Worm (Caenorhabditis elegans) whole organism, late embryonic: Measurements from ENCODE around the gene srh-290.

Experiments
- C08G9.2 ChIP-seq: sonication (generic microtip); optimal IDR thresholded peaks from 2 replicates; lab custom pipeline; 2016; ENCODE audit warnings: mild to moderate bottlenecking, missing genetic modification characterization, moderate library complexity, missing compliant biosample characterization
- ahr-1 ChIP-seq: sonication (generic microtip); optimal IDR thresholded peaks from 2 replicates; lab custom pipeline; 2016; ENCODE audit warnings: missing genetic modification characterization, missing compliant biosample characterization
- ama-1 ChIP-seq: fragments of 150-350 bp; optimal IDR thresholded peaks from 2 replicates; lab custom pipeline; 2014
- ceh-14 ChIP-seq: sonication (generic microtip); optimal IDR thresholded peaks from 2 replicates; lab custom pipeline; 2016; ENCODE audit warnings: missing genotype, missing genetic modification characterization, missing compliant biosample characterization
- ceh-18 ChIP-seq: sonication (generic microtip); optimal IDR thresholded peaks from 2 replicates; lab custom pipeline; 2016; ENCODE audit warnings: missing genetic modification characterization, missing compliant biosample characterization
- ceh-2 ChIP-seq: sonication (generic microtip); optimal IDR thresholded peaks from 2 replicates; lab custom pipeline; 2016; ENCODE audit warnings: missing genotype, missing genetic modification characterization, missing compliant biosample characterization
- ceh-24 ChIP-seq: sonication (generic microtip); optimal IDR thresholded peaks from 2 replicates; lab custom pipeline; 2016; ENCODE audit warnings: mild to moderate bottlenecking, missing genetic modification characterization, missing compliant biosample characterization
- ceh-30 ChIP-seq: fragments of 150-350 bp; optimal IDR thresholded peaks from 2 replicates; lab custom pipeline; 2014; ENCODE audit warnings: missing biosample characterization, missing genetic modification characterization
- ceh-31 ChIP-seq: sonication (generic microtip); optimal IDR thresholded peaks from 2 replicates; lab custom pipeline; 2016; ENCODE audit warnings: missing genetic modification characterization, missing compliant biosample characterization
- ceh-34 ChIP-seq: sonication (generic microtip); optimal IDR thresholded peaks from 2 replicates; lab custom pipeline; 2016; ENCODE audit warnings: mild to moderate bottlenecking, missing genetic modification characterization, missing compliant biosample characterization
- ceh-45 ChIP-seq: fragments of 200-800 bp; sonication (Bioruptor generic); IDR thresholded peaks from 2 replicates; pipeline ENCODE4 v1.3.6; 2022; ENCODE audit warnings: missing genetic modification reagents, missing genetic modification characterization, missing compliant biosample characterization
- ceh-6 ChIP-seq: fragments of 200-800 bp; sonication (Bioruptor generic); optimal IDR thresholded peaks from 2 replicates; lab custom pipeline; 2018; ENCODE audit warnings: mild to moderate bottlenecking, missing genetic modification characterization, missing compliant biosample characterization
- ceh-9 ChIP-seq: sonication (generic microtip); optimal IDR thresholded peaks from 2 replicates; lab custom pipeline; 2016; ENCODE audit warnings: mild to moderate bottlenecking, missing genetic modification characterization, inconsistent platforms, missing compliant biosample characterization
- dmd-4 ChIP-seq: sonication (generic microtip); optimal IDR thresholded peaks from 2 replicates; lab custom pipeline; 2016; ENCODE audit warnings: borderline replicate concordance, missing genetic modification characterization, missing compliant biosample characterization
- dve-1 ChIP-seq: sonication (generic microtip); optimal IDR thresholded peaks from 2 replicates; lab custom pipeline; 2017; ENCODE audit warnings: antibody characterized with exemption, mild to moderate bottlenecking, missing genetic modification characterization, missing compliant biosample characterization
- elt-2 ChIP-seq: sonication (generic microtip); optimal IDR thresholded peaks from 2 replicates; lab custom pipeline; 2016; ENCODE audit warnings: missing genetic modification reagents, missing genetic modification characterization, missing compliant biosample characterization
- fax-1 ChIP-seq: sonication (generic microtip); optimal IDR thresholded peaks from 2 replicates; lab custom pipeline; 2016; ENCODE audit warnings: missing genotype, missing genetic modification characterization, missing compliant biosample characterization
- fkh-10 ChIP-seq: fragments of 150-350 bp; optimal IDR thresholded peaks from 2 replicates; lab custom pipeline; 2014; ENCODE audit warnings: missing biosample characterization, missing genetic modification reagents, missing genetic modification characterization
- fkh-6 ChIP-seq: sonication (generic microtip); optimal IDR thresholded peaks from 2 replicates; lab custom pipeline; 2016; ENCODE audit warnings: missing genetic modification characterization, missing compliant biosample characterization
- gmeb-2 ChIP-seq: sonication (generic microtip); optimal IDR thresholded peaks from 2 replicates; lab custom pipeline; 2016; ENCODE audit warnings: missing genetic modification characterization, inconsistent platforms, missing compliant biosample characterization
- hlh-15 ChIP-seq: sonication (generic microtip); optimal IDR thresholded peaks from 2 replicates; lab custom pipeline; 2016; ENCODE audit warnings: missing genetic modification characterization, missing compliant biosample characterization
- hlh-30 ChIP-seq: sonication (generic microtip); optimal IDR thresholded peaks from 2 replicates; lab custom pipeline; 2017; ENCODE audit warnings: antibody characterized with exemption, missing genetic modification characterization, missing compliant biosample characterization; ENCODE audit not compliant: insufficient read depth
- lim-6 ChIP-seq: sonication (generic microtip); optimal IDR thresholded peaks from 2 replicates; lab custom pipeline; 2016; ENCODE audit warnings: missing genetic modification characterization, missing compliant biosample characterization
- madf-2 ChIP-seq: sonication (generic microtip); optimal IDR thresholded peaks from 2 replicates; lab custom pipeline; 2017; ENCODE audit warnings: missing genetic modification characterization, missing compliant biosample characterization
- mec-3 ChIP-seq: sonication (generic microtip); optimal IDR thresholded peaks from 2 replicates; lab custom pipeline; 2016; ENCODE audit warnings: borderline replicate concordance, missing genetic modification characterization, missing compliant biosample characterization
- nfya-1 ChIP-seq: sonication (generic microtip); optimal IDR thresholded peaks from 2 replicates; lab custom pipeline; 2017; ENCODE audit warnings: missing genetic modification characterization, mild to moderate bottlenecking, missing compliant biosample characterization, antibody characterized with exemption, moderate library complexity
- nhr-11 ChIP-seq: fragments of 150-350 bp; optimal IDR thresholded peaks from 2 replicates; lab custom pipeline; 2014; ENCODE audit warnings: missing biosample characterization, missing genetic modification characterization
- odd-2 ChIP-seq: sonication (generic microtip); optimal IDR thresholded peaks from 2 replicates; lab custom pipeline; 2017; ENCODE audit warnings: antibody characterized with exemption, mild to moderate bottlenecking, missing genetic modification characterization, missing compliant biosample characterization
- pqm-1 ChIP-seq: sonication (generic microtip); optimal IDR thresholded peaks from 2 replicates; lab custom pipeline; 2016; ENCODE audit warnings: missing genetic modification characterization, missing compliant biosample characterization
- rnt-1 ChIP-seq: sonication (generic microtip); optimal IDR thresholded peaks from 2 replicates; lab custom pipeline; 2016; ENCODE audit warnings: missing genetic modification characterization, missing compliant biosample characterization
- sdc-2 ChIP-seq: sonication (generic microtip); optimal IDR thresholded peaks from 2 replicates; lab custom pipeline; 2016; ENCODE audit warnings: missing genotype, missing genetic modification characterization, missing compliant biosample characterization
- sox-4 ChIP-seq: sonication (generic microtip); optimal IDR thresholded peaks from 2 replicates; lab custom pipeline; 2017; ENCODE audit warnings: mild to moderate bottlenecking, missing genetic modification characterization, inconsistent platforms, missing compliant biosample characterization
- syd-9 ChIP-seq: sonication (generic microtip); optimal IDR thresholded peaks from 2 replicates; lab custom pipeline; 2016; ENCODE audit warnings: mild to moderate bottlenecking, missing genetic modification characterization, moderate library complexity, missing compliant biosample characterization
- tbx-2 ChIP-seq: sonication (generic microtip); optimal IDR thresholded peaks from 2 replicates; lab custom pipeline; 2016; ENCODE audit warnings: missing genetic modification characterization, missing compliant biosample characterization
- unc-86 ChIP-seq: sonication (generic microtip); optimal IDR thresholded peaks from 2 replicates; lab custom pipeline; 2016; ENCODE audit warnings: missing genetic modification characterization, missing compliant biosample characterization
- ztf-16 ChIP-seq: sonication (generic microtip); optimal IDR thresholded peaks from 2 replicates; lab custom pipeline; 2017; ENCODE audit warnings: missing genetic modification characterization, missing compliant biosample characterization

srh-290 gene

DNA sequence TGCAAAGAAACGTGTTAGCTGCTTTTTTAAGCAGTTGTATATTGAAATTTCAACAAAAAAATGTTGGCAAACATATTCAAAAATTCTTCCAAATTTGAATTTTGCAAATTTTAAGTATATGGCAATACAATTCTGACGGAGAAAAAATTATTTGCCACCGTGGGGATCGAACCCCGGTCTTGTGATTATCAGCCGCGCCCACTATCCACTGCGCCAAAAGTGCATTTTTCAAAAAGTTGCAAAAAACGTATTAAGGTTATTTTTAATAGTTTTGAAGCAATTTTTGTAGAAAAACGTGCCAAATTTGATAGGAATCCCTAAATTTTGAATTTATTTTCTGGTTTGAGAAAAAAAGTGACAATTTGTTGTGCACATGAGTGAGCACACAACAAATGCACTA, 5.9 kb upstream of the srh-290 start:
- TF ChIP-seq ama-1 (no peak), ceh-14 (tag; lab: Kevin White, UChicago) (no peak), ceh-9 (no peak), C08G9.2 (tag; lab: Kevin White, UChicago) (no peak), ceh-34 (tag; lab: Kevin White, UChicago) (no peak)

DNA sequence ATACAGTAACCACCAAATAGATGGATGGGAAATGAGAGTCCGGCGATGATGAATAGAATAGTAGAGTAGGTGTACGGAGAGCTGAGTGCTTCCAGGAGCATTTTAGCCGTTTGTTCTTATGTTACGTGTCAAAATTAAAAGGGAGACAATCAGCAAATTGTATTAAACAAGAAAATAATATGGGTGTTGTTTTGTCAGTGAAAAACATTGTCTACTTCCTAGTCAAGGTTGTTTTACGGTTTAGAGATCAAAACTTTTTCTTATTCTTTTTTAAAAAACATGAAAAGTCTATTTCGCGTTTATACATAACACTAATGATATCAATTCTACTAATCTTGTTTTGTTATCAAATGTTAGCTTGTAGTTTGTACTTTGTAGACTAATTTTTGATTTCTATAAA, 3.7 kb downstream of the srh-290 start, which contains the start of gene srh-289:
TSS of gene srh-289 (minus strand) at position 101 of the 400 bp plus-strand sequence.
- TF ChIP-seq madf-2 (tag; lab: Kevin White, UChicago) (no peak), dmd-4 (tag; lab: Kevin White, UChicago) (no peak), odd-2 (tag; lab: Kevin White, UChicago) (no peak), ceh-31 (tag; lab: Kevin White, UChicago) (no peak), ama-1 (no peak), C08G9.2 (tag; lab: Kevin White, UChicago) (no peak), ceh-24 (tag; lab: Kevin White, UChicago) (no peak), unc-86 (tag; lab: Kevin White, UChicago) (no peak), ztf-16 (tag; lab: Kevin White, UChicago) (no peak), hlh-15 (tag; lab: Kevin White, UChicago) (no peak), ceh-2 (tag; lab: Kevin White, UChicago) (no peak), ceh-6 (GFP tag; lab: Kevin White, UChicago) (no peak), gmeb-2 (no peak), nfya-1 (tag; lab: Kevin White, UChicago) (no peak), sox-4 (tag; lab: Kevin White, UChicago) (no peak), sdc-2 (tag; lab: Kevin White, UChicago) (no peak), tbx-2 (tag; lab: Kevin White, UChicago) (no peak), pqm-1 (tag; lab: Kevin White, UChicago) (no peak), mec-3 (no peak), fkh-6 (tag; lab: Kevin White, UChicago) (no peak)

DNA sequence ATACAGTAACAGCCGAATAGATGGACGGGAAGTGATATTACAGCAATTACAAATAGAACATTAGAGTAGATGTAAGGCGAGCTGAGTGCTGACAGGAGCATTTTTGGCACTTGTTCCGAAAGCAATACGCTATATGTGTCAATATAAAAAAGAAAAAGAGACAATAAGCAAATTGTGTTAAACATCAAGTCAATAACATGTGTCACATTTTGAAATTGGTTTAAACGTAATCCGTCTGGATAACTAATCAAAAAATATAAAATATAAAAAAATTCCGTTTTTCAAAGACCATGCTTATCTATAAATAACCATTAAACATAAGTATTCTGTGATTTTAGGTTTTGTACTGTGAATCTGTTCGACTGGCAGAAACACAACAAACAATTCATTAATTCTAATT, 5.4 kb downstream of the srh-290 start, which contains the start of gene srh-288:
TSS of gene srh-288 (minus strand) at position 101 of the 400 bp plus-strand sequence.
- no peak for TF ChIP-seq syd-9 (tag; lab: Kevin White, UChicago)
- TF ChIP-seq ceh-24 (tag; lab: Kevin White, UChicago): no peak
- TF ChIP-seq ahr-1 (tag; lab: Kevin White, UChicago): no peak
- no peak for TF ChIP-seq odd-2 (tag; lab: Kevin White, UChicago)
- TF ChIP-seq elt-2 (tag; lab: Kevin White, UChicago): no peak
- no peak for TF ChIP-seq fax-1
- TF ChIP-seq dve-1 (tag; lab: Kevin White, UChicago): no peak
- TF ChIP-seq rnt-1: no peak
- TF ChIP-seq ceh-18 (tag; lab: Kevin White, UChicago): no peak

DNA sequence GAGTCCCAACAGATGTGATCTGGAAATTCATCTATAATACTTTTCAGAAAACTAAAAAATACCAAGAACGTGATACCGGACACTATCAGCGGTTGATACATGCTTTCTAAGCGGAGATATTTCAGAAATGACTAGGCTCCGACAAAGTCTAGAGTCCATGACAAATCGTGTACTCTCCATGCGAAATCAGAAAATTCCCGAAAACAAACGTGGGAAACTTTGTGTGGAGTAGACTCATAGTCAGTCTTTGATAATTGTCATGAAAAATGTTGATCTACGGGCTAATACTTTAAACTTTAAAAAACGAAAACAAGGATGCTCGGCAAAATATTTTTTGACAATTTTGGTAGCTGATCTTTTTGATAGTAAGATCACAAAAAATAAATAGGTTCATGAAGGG, 8.5 kb downstream of the srh-290 start, which contains the start of gene srx-18:
TSS of gene srx-18 (minus strand) at position 101 of the 400 bp plus-strand sequence.
- TF ChIP-seq nhr-11 (tag; lab: Kevin White, UChicago): no peak
- no peak for TF ChIP-seq nfya-1 (tag; lab: Kevin White, UChicago)
- no peak for TF ChIP-seq fkh-10 (GFP tag; lab: Kevin White, UChicago)
- TF ChIP-seq lim-6: no peak
- no peak for TF ChIP-seq ceh-30 (tag; lab: Kevin White, UChicago)
- no peak for TF ChIP-seq hlh-30 (tag; lab: Kevin White, UChicago)
- TF ChIP-seq pqm-1 (tag; lab: Kevin White, UChicago): no peak
- no peak for TF ChIP-seq ahr-1 (tag; lab: Kevin White, UChicago)
- no peak for TF ChIP-seq tbx-2 (tag; lab: Kevin White, UChicago)
- no peak for TF ChIP-seq ceh-45 (GFP tag; lab: Robert Waterston, UW)
- TF ChIP-seq syd-9 (tag; lab: Kevin White, UChicago): no peak
